Worm (Caenorhabditis elegans) whole organism, late embryonic: ENCODE results near the gene T12A2.3.

Experiments used
- C08G9.2 ChIP-seq: sonication (generic microtip); optimal IDR thresholded peaks from 2 replicates; lab custom pipeline; 2016; ENCODE audit warnings: mild to moderate bottlenecking, missing genetic modification characterization, moderate library complexity, missing compliant biosample characterization
- K09A11.1 ChIP-seq: sonication (generic microtip); optimal IDR thresholded peaks from 2 replicates; lab custom pipeline; 2017; ENCODE audit warnings: antibody characterized with exemption, mild to moderate bottlenecking, missing genetic modification characterization, missing compliant biosample characterization; ENCODE audit not compliant: insufficient read depth
- T23F11.4 ChIP-seq: fragments of 200-800 bp; sonication (Bioruptor generic); optimal IDR thresholded peaks from 2 replicates; lab custom pipeline; 2018; ENCODE audit warnings: mild to moderate bottlenecking, missing genetic modification characterization, missing compliant biosample characterization
- ama-1 ChIP-seq: fragments of 150-350 bp; optimal IDR thresholded peaks from 2 replicates; lab custom pipeline; 2014
- ceh-19 ChIP-seq: fragments of 200-800 bp; sonication (Bioruptor generic); optimal IDR thresholded peaks from 2 replicates; lab custom pipeline; 2018; ENCODE audit warnings: mild to moderate bottlenecking, missing genetic modification characterization, missing compliant biosample characterization
- ceh-22 ChIP-seq: sonication (generic microtip); optimal IDR thresholded peaks from 2 replicates; lab custom pipeline; 2017; ENCODE audit warnings: missing biosample characterization, missing genetic modification characterization
- ceh-24 ChIP-seq: sonication (generic microtip); optimal IDR thresholded peaks from 2 replicates; lab custom pipeline; 2016; ENCODE audit warnings: mild to moderate bottlenecking, missing genetic modification characterization, missing compliant biosample characterization
- ceh-30 ChIP-seq: fragments of 150-350 bp; optimal IDR thresholded peaks from 2 replicates; lab custom pipeline; 2014; ENCODE audit warnings: missing biosample characterization, missing genetic modification characterization
- ceh-31 ChIP-seq: sonication (generic microtip); optimal IDR thresholded peaks from 2 replicates; lab custom pipeline; 2016; ENCODE audit warnings: missing genetic modification characterization, missing compliant biosample characterization
- che-1 ChIP-seq: sonication (generic microtip); optimal IDR thresholded peaks from 2 replicates; lab custom pipeline; 2016; ENCODE audit warnings: mild to moderate bottlenecking, missing genetic modification characterization, missing compliant biosample characterization
- dmd-4 ChIP-seq: sonication (generic microtip); optimal IDR thresholded peaks from 2 replicates; lab custom pipeline; 2016; ENCODE audit warnings: borderline replicate concordance, missing genetic modification characterization, missing compliant biosample characterization
- dve-1 ChIP-seq: sonication (generic microtip); optimal IDR thresholded peaks from 2 replicates; lab custom pipeline; 2017; ENCODE audit warnings: antibody characterized with exemption, mild to moderate bottlenecking, missing genetic modification characterization, missing compliant biosample characterization
- fax-1 ChIP-seq: sonication (generic microtip); optimal IDR thresholded peaks from 2 replicates; lab custom pipeline; 2016; ENCODE audit warnings: missing genotype, missing genetic modification characterization, missing compliant biosample characterization
- fkh-10 ChIP-seq: fragments of 150-350 bp; optimal IDR thresholded peaks from 2 replicates; lab custom pipeline; 2014; ENCODE audit warnings: missing biosample characterization, missing genetic modification reagents, missing genetic modification characterization
- hlh-13 ChIP-seq: fragments of 200-800 bp; sonication (Bioruptor generic); optimal IDR thresholded peaks from 2 replicates; lab custom pipeline; 2018; ENCODE audit warnings: mild to moderate bottlenecking, missing genetic modification characterization, missing compliant biosample characterization
- hlh-30 ChIP-seq: sonication (generic microtip); optimal IDR thresholded peaks from 2 replicates; lab custom pipeline; 2017; ENCODE audit warnings: antibody characterized with exemption, missing genetic modification characterization, missing compliant biosample characterization; ENCODE audit not compliant: insufficient read depth
- hlh-6 ChIP-seq: sonication (generic microtip); optimal IDR thresholded peaks from 2 replicates; lab custom pipeline; 2016; ENCODE audit warnings: missing genotype, missing genetic modification characterization, missing compliant biosample characterization
- mec-3 ChIP-seq: sonication (generic microtip); optimal IDR thresholded peaks from 2 replicates; lab custom pipeline; 2016; ENCODE audit warnings: borderline replicate concordance, missing genetic modification characterization, missing compliant biosample characterization
- nfya-1 ChIP-seq: sonication (generic microtip); optimal IDR thresholded peaks from 2 replicates; lab custom pipeline; 2017; ENCODE audit warnings: missing genetic modification characterization, mild to moderate bottlenecking, missing compliant biosample characterization, antibody characterized with exemption, moderate library complexity
- npax-4 ChIP-seq: sonication (generic microtip); optimal IDR thresholded peaks from 2 replicates; lab custom pipeline; 2016; ENCODE audit warnings: missing genetic modification characterization, missing compliant biosample characterization
- odd-2 ChIP-seq: sonication (generic microtip); optimal IDR thresholded peaks from 2 replicates; lab custom pipeline; 2017; ENCODE audit warnings: antibody characterized with exemption, mild to moderate bottlenecking, missing genetic modification characterization, missing compliant biosample characterization
- pag-3 ChIP-seq: sonication (generic microtip); optimal IDR thresholded peaks from 2 replicates; lab custom pipeline; 2016; ENCODE audit warnings: missing compliant biosample characterization, missing genetic modification characterization, borderline replicate concordance
- pat-9 ChIP-seq: fragments of 200-800 bp; sonication (Bioruptor generic); optimal IDR thresholded peaks from 2 replicates; lab custom pipeline; 2018; ENCODE audit warnings: mild to moderate bottlenecking, missing genetic modification characterization, moderate library complexity, missing compliant biosample characterization
- pax-1 ChIP-seq: fragments of 150-350 bp; optimal IDR thresholded peaks from 2 replicates; lab custom pipeline; 2014; ENCODE audit warnings: missing biosample characterization, missing genetic modification characterization
- pha-2 ChIP-seq: sonication (generic microtip); optimal IDR thresholded peaks from 2 replicates; lab custom pipeline; 2017; ENCODE audit warnings: mild to moderate bottlenecking, missing genetic modification characterization, missing compliant biosample characterization
- sdc-2 ChIP-seq: sonication (generic microtip); optimal IDR thresholded peaks from 2 replicates; lab custom pipeline; 2016; ENCODE audit warnings: missing genotype, missing genetic modification characterization, missing compliant biosample characterization
- tbx-7 ChIP-seq: sonication (generic microtip); optimal IDR thresholded peaks from 2 replicates; lab custom pipeline; 2016; ENCODE audit warnings: missing genotype, missing genetic modification characterization, missing compliant biosample characterization
- unc-86 ChIP-seq: sonication (generic microtip); optimal IDR thresholded peaks from 2 replicates; lab custom pipeline; 2016; ENCODE audit warnings: missing genetic modification characterization, missing compliant biosample characterization
- ztf-16 ChIP-seq: sonication (generic microtip); optimal IDR thresholded peaks from 2 replicates; lab custom pipeline; 2017; ENCODE audit warnings: missing genetic modification characterization, missing compliant biosample characterization

Gene T12A2.3

DNA sequence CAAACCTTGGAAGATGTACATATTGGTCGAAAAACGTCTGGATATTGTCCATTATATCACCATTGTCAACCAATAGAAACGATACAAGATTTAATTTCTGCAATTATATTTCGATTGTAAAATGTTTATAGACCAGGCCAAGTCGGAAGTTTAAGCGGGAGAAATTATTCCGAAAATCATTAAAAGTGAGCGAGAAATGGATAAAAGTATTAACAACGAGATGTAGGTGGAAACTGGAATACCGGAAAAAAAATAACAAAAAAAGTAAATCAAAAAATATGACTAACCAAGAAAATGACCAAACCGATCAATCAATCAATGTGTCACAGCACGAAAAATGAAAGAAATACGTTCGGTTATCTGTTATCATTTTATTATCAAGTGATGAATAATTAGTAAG lies 46.6 kb downstream of the T12A2.3 start, which contains the start of gene F47D12.6:
Gene F47D12.6 (minus strand): TSS at position 101 of the 400 bp plus-strand sequence.
- no peak for TF ChIP-seq pag-3 (tag; lab: Kevin White, UChicago)
- no peak for TF ChIP-seq dmd-4 (tag; lab: Kevin White, UChicago)
- TF ChIP-seq C08G9.2 (tag; lab: Kevin White, UChicago) = no peak
- TF ChIP-seq T23F11.4 (GFP tag; lab: Kevin White, UChicago) = no peak
- no peak for TF ChIP-seq K09A11.1 (tag; lab: Kevin White, UChicago)
- no peak for TF ChIP-seq hlh-13 (GFP tag; lab: Kevin White, UChicago)
- TF ChIP-seq pat-9 (tag; lab: Kevin White, UChicago) = no peak
- TF ChIP-seq mec-3 (tag; lab: Kevin White, UChicago) = no peak
- TF ChIP-seq che-1 (tag; lab: Kevin White, UChicago) = no peak
- no peak for TF ChIP-seq hlh-30 (tag; lab: Kevin White, UChicago)
- no peak for TF ChIP-seq pha-2
- TF ChIP-seq dve-1 (tag; lab: Kevin White, UChicago) = no peak
- no peak for TF ChIP-seq fkh-10 (GFP tag; lab: Kevin White, UChicago)
- TF ChIP-seq ztf-16 = no peak
- TF ChIP-seq sdc-2 (tag; lab: Kevin White, UChicago) = no peak
- no peak for TF ChIP-seq ceh-19 (GFP tag; lab: Kevin White, UChicago)

DNA sequence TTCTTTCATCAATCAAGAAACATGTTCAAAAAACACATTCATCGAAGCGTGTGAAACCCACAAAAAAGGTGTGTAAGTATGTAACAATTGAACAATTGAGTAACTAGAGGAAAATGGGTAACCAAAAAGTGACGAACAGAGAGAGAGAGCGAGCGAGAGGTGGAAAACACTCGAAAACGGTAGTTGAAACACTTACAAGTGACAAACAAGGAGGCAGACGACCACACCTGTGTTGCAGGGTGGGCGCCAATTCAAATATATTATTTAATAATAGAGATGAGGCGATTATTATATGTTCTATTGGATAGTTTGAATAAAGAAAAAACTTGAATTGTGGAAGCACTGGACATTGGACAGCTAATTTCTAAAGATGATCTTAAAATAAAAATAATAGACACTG lies 48.7 kb downstream of the T12A2.3 start:
- no peak for TF ChIP-seq ceh-24
- no peak for TF ChIP-seq fax-1
- TF ChIP-seq odd-2 (tag; lab: Kevin White, UChicago) = no peak
- no peak for TF ChIP-seq hlh-6 (tag; lab: Kevin White, UChicago)
- no peak for TF ChIP-seq ceh-30
- TF ChIP-seq sdc-2 (tag; lab: Kevin White, UChicago) = no peak
- no peak for TF ChIP-seq hlh-13 (GFP tag; lab: Kevin White, UChicago)
- TF ChIP-seq tbx-7 (tag; lab: Kevin White, UChicago) = no peak
- no peak for TF ChIP-seq dmd-4 (tag; lab: Kevin White, UChicago)
- no peak for TF ChIP-seq unc-86
- TF ChIP-seq fkh-10 (GFP tag; lab: Kevin White, UChicago) = no peak
- no peak for TF ChIP-seq npax-4 (tag; lab: Kevin White, UChicago)
- no peak for TF ChIP-seq pax-1 (tag; lab: Kevin White, UChicago)
- no peak for TF ChIP-seq ama-1
- no peak for TF ChIP-seq ceh-31 (tag; lab: Kevin White, UChicago)
- TF ChIP-seq ceh-22 (tag; lab: Kevin White, UChicago) = no peak
- no peak for TF ChIP-seq pag-3 (tag; lab: Kevin White, UChicago)
- TF ChIP-seq pha-2 = no peak
- TF ChIP-seq ceh-19 (GFP tag; lab: Kevin White, UChicago) = no peak
- TF ChIP-seq nfya-1 (tag; lab: Kevin White, UChicago) = no peak

DNA sequence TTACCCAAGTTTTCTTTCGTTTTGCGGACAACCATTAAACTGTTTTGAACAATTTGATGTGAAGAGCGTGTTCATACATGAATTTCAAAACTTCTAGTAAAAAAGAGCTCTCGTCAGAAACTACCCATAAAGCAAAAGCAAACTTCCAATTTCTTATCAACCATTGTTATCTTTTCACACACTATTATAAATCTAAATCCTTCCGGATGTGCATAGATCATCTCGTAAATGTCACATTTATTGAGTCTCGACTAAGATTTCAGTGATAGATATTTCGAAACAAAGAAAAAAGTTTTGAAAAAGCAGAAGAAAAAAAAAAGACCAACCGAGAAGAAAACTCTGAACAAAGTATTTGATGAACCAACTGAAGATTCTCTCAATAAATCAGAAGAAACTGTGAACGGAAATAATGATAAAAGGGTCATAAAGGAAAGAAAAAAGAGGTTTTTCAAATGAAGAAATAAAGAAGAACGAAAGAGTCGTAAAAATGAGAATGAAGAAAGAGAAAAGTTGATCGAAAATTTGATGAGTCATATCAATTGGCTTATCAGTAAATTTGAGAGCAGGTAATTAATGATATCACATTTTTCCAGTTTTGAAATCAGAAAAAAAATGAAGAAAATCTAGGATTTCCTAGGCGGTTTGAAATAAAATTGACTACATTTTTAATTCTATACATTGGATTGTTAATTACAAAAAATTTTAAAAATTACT lies 50.0 kb downstream of the T12A2.3 start:
- no peak for TF ChIP-seq odd-2 (tag; lab: Kevin White, UChicago)
- TF ChIP-seq, all 69 proteins: peak for 0
